Worm (Caenorhabditis elegans) whole organism, dauer: Measurements from ENCODE around the gene clc-18.

ENCODE experiments used
- unc-62 ChIP-seq: sonication (generic microtip); optimal IDR thresholded peaks from 2 replicates; lab custom pipeline; 2017; ENCODE audit warnings: missing biosample characterization, missing genetic modification reagents, missing genetic modification characterization

clc-18 gene

DNA sequence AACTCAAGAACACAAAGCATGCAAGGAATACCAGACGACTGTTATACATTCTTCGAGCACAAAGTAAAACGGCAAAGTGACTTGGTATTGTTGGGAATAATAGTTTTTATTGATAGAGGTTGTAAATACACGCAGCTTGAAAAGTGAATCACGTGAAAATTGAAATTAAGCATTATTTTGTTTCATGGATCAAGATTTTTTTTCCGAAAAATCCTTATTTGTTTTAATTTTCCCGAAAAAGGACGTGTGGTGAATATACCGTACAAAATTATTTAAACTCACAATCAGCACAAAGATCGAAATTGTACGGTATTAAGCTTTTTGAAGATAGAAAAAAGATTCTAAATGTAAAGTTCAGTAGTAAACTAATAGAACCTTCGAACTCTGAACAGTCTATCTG lies at the start of gene clc-18:
Gene clc-18, minus strand, starts transcription at position 101 of the 400 bp plus-strand sequence.
- no peak for TF ChIP-seq unc-62 (GFP tag; lab: Kevin White, UChicago)

DNA sequence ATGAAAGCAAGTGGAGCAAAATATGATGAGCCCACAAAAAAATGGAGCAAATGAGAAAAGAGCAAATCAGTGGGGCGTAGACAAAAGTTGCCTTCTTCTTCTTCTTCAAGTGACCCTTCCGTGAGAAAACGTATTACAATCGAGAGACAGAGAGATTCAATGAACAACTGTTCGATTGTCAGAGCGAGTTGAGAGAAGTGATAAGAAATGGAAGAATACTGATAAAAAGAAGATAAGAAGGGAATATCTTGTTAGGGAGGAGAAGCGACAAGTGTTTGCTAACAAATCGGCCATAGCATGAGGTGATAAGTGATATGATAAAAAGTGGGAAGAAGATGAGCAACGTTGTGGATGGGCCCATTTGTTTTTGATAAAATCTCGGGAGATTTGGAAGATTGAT lies 47.5 kb upstream of the clc-18 start:
- TF ChIP-seq unc-62 (GFP tag; lab: Kevin White, UChicago) = no peak

DNA sequence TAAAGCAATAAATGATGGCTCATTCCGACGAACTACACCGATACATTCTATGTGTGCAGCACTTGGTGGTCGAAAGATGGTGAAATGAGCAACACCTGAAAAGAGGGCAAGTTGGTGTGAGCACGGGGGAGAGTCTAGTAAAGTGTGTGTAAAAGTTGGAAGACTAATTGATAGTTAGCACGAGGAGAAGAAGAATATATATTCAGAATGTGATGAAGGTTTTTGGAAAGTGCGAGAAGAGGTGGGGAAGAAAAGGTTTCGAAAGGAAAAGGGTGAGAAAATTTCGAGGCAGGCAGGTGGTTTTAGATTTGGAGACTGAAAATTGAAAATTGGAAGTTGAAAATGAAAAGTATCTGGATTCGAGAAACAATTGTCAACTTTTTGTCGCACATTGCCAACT lies 42.4 kb upstream of the clc-18 start, which contains the start of gene Y45G5AM.6:
Gene Y45G5AM.6, minus strand, starts transcription at position 101 of the 400 bp plus-strand sequence.
- TF ChIP-seq unc-62 (GFP tag; lab: Kevin White, UChicago) = no peak

DNA sequence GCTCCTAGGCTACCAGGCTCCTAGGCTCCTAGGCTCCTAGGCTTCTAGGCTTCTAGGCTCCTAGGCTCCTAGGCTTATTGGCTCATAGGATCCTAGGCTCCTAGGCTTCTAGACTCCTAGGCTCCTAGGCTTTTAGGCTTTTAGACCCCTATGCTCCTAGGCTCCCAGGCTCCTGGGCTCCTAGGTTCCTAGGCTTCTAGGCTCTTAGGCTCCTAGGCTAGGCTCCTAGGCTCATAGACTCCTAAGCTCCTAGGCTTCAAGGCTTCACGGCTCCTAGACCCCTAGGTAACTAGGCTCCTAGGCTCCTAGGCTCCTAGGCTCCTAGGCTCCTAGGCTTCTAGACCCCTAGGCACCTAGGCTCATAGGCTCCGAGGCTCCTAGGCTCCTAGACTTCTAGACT lies 41.6 kb upstream of the clc-18 start:
- no peak for TF ChIP-seq unc-62 (GFP tag; lab: Kevin White, UChicago)

DNA sequence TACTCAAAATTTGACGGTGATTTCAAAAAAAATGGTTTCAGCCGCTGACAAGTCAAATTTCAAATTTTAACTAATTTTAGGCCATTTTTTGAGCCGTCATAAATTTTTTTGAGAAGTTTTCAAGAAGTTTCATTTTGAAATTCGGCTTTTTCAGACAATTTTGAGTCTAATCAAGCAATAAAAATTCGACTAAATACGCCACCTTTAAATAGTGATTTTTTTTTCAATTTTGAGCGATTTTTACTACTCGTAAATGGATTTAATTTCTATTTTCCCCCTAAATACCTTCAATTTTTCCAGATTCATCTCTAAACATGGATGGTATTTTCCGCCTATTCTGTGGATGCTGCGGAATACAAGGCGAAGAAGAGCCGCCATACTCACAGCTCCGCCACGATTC lies 34.4 kb upstream of the clc-18 start, which contains the start of gene Y45G5AL.1:
Gene Y45G5AL.1, plus strand, starts transcription at position 301 of the 400 bp plus-strand sequence.
- TF ChIP-seq unc-62 (GFP tag; lab: Kevin White, UChicago) = no peak

DNA sequence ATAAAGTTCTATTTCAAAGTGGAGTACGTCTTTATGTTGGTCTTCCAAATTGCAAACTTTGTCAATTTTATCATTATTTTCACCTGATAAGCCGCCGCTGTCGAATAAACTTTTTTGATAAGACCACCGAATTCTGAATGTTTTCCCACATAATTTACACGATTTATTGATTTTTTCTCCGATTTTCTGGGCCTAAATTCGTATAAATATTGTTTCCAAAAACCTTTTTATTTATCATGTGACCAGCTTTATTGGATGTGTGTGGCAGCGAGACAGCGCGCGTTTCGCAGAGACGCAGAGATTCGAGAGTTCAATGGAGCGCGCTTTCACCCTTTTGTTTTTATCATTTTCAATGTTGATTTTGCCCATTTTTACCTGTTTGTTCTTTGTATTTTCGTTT lies 33.3 kb upstream of the clc-18 start:
- TF ChIP-seq unc-62 (GFP tag; lab: Kevin White, UChicago) = no peak

DNA sequence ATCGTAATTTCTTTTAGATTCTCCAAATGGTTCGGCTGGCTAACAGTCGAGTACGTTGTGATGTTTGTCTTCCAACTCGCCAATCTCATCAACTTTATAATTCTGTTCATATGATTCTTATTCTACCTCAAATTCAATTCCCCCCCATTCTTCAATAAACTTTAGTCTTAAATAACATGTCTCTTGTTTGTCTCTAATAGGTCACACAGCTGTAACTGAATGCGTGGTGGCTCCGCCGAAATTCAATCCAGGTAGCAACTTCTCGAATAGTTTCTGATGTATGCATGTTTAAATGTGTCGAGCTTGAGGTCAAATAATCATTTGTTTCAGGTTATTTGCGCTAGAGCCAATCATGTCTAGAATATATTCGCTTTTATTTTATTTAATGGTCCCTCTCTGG lies 28.9 kb upstream of the clc-18 start, which contains the start of gene lgc-29:
Gene lgc-29, plus strand, starts transcription at position 301 of the 400 bp plus-strand sequence.
- TF ChIP-seq unc-62 (GFP tag; lab: Kevin White, UChicago) = no peak

DNA sequence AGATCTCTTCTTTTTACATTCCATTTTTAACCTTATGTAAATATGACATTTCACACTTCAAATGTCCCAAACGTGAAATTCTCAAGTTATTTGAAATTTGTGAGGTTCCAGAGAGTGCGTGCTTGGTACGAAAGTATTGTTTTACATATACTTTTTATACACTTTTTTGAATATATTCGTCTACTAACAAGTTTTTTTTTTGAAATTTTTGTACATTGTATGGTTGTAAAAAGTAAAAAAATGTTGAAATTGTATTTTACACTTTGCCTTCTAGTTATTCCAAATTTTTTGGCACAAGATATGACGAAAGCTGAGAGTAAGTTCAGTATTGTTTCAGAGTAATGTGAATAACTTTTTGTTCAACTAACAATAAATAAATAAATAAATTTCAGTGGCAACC lies 25.0 kb upstream of the clc-18 start, which contains the start of gene lgc-1:
Gene lgc-1, plus strand, starts transcription at position 301 of the 400 bp plus-strand sequence.
- no peak for TF ChIP-seq unc-62 (GFP tag; lab: Kevin White, UChicago)

DNA sequence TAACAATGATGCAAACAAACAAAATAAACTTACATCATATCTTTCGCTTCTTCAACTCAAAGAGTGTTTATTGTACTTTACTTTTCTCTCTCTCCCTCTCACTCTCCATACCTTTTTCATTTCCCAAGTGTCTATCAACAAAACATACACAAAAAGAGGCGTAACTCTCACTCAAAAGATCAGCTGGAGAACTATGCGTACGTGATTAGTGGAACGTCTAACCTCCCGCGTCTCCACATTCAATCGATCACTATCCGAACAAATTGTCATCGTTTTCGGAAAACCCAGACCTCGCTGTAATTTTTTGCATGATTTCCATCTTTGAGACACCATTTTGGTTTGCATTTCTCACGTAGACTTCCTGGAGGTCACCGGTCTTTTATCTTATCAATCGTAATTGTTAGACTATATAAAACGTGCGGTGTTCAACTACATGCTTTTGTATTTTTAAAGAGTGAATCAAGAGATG lies 21.7 kb upstream of the clc-18 start, which contains the start of gene nhr-57:
Gene nhr-57, plus strand, starts transcription at position 419 of the 469 bp plus-strand sequence.
- no peak for TF ChIP-seq unc-62 (GFP tag; lab: Kevin White, UChicago)

DNA sequence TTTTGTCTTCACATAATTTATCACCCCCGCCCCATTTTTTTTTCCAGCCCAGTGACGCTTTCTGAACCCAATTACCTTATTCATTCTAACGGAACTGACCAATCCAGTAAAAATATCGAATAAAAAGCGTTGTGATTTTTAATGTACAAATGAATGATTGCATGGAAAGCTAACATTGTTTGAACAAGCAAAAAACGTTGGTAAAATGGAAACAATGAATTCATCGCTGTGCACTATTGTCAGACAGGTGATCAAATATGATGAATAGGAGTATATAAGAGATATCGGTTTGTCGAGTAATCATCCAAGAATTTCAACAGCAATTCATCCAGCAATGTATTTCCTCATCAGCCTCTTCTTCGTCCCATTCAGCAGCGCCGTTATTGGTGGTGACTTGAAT lies 19.8 kb upstream of the clc-18 start, which contains the start of gene phat-4:
Gene phat-4, plus strand, starts transcription at position 301 of the 400 bp plus-strand sequence.
- TF ChIP-seq unc-62 (GFP tag; lab: Kevin White, UChicago) = no peak

DNA sequence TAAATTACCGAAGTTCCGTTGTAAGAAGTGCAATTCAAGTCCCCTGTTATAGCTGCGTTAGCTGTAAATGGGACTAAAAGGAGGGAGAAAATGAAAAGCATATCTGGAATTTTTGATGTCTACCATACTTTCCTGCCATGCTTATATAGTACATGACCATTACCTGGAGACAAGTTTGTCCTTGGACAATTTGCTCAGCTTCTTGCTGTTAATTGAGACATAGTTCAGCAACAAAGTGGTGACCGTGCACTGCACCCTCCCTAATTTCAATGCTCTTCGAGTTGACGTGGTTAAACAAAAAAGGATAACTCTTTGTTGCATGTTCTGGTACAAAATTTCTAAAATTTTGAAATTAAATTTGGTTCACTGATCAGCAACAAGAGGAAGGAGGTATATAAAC lies 17.7 kb upstream of the clc-18 start, which contains the start of gene T05B4.13:
Gene T05B4.13, minus strand, starts transcription at position 101 of the 400 bp plus-strand sequence.
- no peak for TF ChIP-seq unc-62 (GFP tag; lab: Kevin White, UChicago)

DNA sequence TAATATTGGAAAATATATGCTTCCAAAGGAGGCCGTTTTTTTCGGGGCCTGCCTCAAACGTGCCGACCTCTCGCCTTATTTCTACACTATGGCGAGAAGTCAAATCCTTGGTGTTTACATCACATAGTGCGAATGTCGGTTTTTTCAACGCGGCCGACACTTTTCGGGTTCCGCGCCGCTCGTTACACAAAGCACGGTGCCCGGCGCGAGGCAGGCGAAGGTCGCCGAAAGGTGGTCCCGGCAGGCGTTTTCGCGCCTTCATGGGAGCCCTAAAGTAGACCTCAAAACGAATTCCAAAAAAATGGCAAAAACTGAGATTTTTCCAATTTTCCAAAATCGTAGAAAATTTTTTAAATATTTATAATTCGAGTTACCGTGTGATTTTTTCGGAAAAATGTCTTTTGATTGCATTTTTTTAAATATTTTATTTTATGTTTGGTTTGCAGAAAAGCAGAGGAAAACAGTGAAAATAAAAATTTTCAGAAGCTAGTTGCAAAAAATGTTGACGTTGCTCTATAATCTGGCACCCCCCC lies 15.8 kb upstream of the clc-18 start, which contains the start of gene T05B4.12:
Gene T05B4.12, minus strand, starts transcription at position 483 of the 533 bp plus-strand sequence.
- no peak for TF ChIP-seq unc-62 (GFP tag; lab: Kevin White, UChicago)

DNA sequence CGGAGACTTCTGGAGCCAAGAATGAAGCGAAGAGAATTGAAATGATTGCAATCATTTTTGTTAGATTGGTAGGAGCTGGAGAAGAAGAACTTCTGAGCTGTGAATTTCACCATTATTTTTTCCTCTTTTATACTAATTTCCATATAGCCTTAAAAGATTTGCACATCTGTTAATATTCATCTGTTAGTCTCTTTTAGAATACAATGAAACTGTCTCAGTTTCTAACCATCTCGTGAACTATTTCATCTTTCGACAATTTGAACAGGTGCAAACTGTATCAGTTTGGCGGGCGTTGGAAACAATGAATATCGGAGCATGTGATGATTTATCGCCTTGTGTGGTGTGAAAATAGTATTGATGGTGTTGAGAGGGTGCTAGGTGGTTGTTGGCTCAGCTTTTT lies 12.6 kb upstream of the clc-18 start, which contains the start of gene phat-5:
Gene phat-5, minus strand, starts transcription at position 101 of the 400 bp plus-strand sequence.
- TF ChIP-seq unc-62 (GFP tag; lab: Kevin White, UChicago) = no peak

DNA sequence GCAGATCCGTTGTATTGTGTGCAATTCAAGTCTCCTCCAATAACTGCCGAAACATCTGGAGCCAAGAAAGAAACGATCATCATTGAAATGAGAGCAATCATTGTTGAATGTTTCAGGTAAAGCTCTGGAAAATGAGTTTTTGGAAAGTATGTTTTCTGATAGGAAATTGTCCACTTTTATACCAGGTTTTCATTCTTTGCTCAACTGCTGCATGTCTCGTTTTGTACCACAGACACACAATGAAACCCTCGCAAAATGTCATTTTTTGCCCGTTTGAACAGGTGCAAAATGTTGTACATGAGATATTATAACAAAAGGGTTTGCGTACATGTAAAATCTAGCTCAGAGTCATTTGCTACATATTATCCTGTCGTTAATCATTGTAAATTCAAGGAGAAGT lies 10.9 kb upstream of the clc-18 start, which contains the start of gene T05B4.10:
Gene T05B4.10, minus strand, starts transcription at position 101 of the 400 bp plus-strand sequence.
- TF ChIP-seq unc-62 (GFP tag; lab: Kevin White, UChicago) = no peak

DNA sequence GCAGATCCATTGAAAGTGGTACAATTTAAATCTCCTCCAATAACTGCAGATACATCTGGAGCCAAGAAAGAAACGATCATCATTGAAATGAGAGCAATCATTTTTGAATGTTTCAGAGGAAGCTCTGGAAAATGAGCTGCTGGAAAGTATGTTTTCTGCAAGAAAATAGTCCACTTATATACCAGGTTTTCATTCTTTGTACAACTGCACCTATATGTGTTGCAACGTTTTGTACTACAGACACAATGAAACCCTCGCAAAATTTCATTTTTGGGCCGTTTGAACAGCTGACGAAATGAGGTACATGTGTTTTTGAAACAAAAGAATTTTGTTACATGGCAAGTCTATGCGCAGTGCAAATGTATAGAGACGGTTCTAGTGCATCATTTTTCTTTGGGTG lies 8.6 kb upstream of the clc-18 start, which contains the start of gene T05B4.9:
Gene T05B4.9, minus strand, starts transcription at position 101 of the 400 bp plus-strand sequence.
- TF ChIP-seq unc-62 (GFP tag; lab: Kevin White, UChicago) = no peak

DNA sequence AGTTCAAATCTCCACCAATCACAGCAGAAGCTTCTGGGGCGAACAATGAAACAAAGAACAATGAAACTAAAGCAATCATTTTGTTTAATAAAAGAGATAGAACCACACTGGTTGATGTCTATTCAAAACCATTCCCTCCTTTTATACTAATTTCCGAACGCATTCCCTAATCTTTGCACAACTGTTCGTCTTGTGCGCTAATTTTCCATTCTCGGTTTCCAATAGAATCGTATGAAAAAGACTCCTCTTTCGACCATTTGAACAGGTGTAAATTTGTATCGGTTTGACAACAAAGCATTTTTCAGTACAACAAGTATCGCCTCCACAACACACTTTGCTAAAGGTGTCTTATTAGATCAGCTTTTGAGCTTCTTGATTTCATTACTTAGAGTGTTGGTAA lies 6.3 kb upstream of the clc-18 start, which contains the start of gene T05B4.8:
Gene T05B4.8, minus strand, starts transcription at position 101 of the 400 bp plus-strand sequence.
- no peak for TF ChIP-seq unc-62 (GFP tag; lab: Kevin White, UChicago)
